Fruit fly (Drosophila melanogaster) whole organism, embryonic: ENCODE measurements around the gene Sik2.
A peak's percentile ranks its signal among the peaks of the same experiment; 100 is the strongest.

Experiments
- Atf-2 ChIP-seq: fragments of 200-800 bp; sonication (Bioruptor generic); optimal IDR thresholded peaks from 2 replicates; lab custom pipeline; 2016; ENCODE audit warnings: missing biosample characterization, missing genetic modification characterization
- B-H2 ChIP-seq: fragments of 200-800 bp; sonication (Bioruptor generic); optimal IDR thresholded peaks from 2 replicates; lab custom pipeline; 2018; ENCODE audit warnings: missing biosample characterization, mild to moderate bottlenecking, missing genetic modification characterization
- CG10321 ChIP-seq: fragments of 200-800 bp; sonication (Bioruptor generic); IDR thresholded peaks from 2 replicates; pipeline ENCODE4 v1.3.6; 2022; ENCODE audit warnings: missing biosample characterization, missing genetic modification characterization
- CG10565 ChIP-seq: fragments of 200-800 bp; sonication (Bioruptor generic); optimal IDR thresholded peaks from 3 replicates; lab custom pipeline; 2016; ENCODE audit warnings: missing biosample characterization, mild to moderate bottlenecking, missing genetic modification characterization
- CG12942 ChIP-seq: fragments of 200-800 bp; sonication (Bioruptor generic); optimal IDR thresholded peaks from 3 replicates; lab custom pipeline; 2016; ENCODE audit warnings: missing biosample characterization, missing genetic modification characterization
- CG14441 ChIP-seq: fragments of 200-800 bp; sonication (Bioruptor generic); IDR thresholded peaks from 2 replicates; pipeline ENCODE4 v1.3.6; 2022; ENCODE audit warnings: missing biosample characterization, missing genetic modification characterization
- CG17328 ChIP-seq: fragments of 200-800 bp; sonication (Bioruptor generic); IDR thresholded peaks from 2 replicates; pipeline ENCODE4 v1.3.6; 2022; ENCODE audit warnings: missing biosample characterization, missing genetic modification characterization
- CG17802 ChIP-seq: fragments of 200-800 bp; sonication (Bioruptor generic); optimal IDR thresholded peaks from 2 replicates; lab custom pipeline; 2018; ENCODE audit warnings: missing biosample characterization, mild to moderate bottlenecking, missing genetic modification characterization, moderate library complexity
- CG17829 ChIP-seq: fragments of 200-800 bp; optimal IDR thresholded peaks from 2 replicates; lab custom pipeline; 2019; ENCODE audit warnings: missing biosample characterization, mild to moderate bottlenecking, missing genetic modification characterization, moderate library complexity
- CG2889 ChIP-seq: fragments of 200-800 bp; sonication (Bioruptor generic); IDR thresholded peaks from 3 replicates; pipeline ENCODE4 v1.3.6; 2022; ENCODE audit warnings: missing biosample characterization, missing genetic modification characterization
- CG32767 ChIP-seq: fragments of 200-800 bp; sonication (Bioruptor generic); IDR thresholded peaks from 2 replicates; pipeline ENCODE4 v1.3.6; 2022; ENCODE audit warnings: missing biosample characterization, missing genetic modification characterization
- CG33557 ChIP-seq: fragments of 200-800 bp; sonication (Bioruptor generic); optimal IDR thresholded peaks from 2 replicates; lab custom pipeline; 2019; ENCODE audit warnings: missing biosample characterization, mild to moderate bottlenecking, missing genetic modification characterization, moderate library complexity
- CG6683 ChIP-seq: fragments of 200-800 bp; sonication (Bioruptor generic); optimal IDR thresholded peaks from 2 replicates; lab custom pipeline; 2017; ENCODE audit warnings: missing biosample characterization, mild to moderate bottlenecking, missing genetic modification characterization, missing genetic modification reagents
- CG6765 ChIP-seq: fragments of 200-800 bp; sonication (Bioruptor generic); optimal IDR thresholded peaks from 3 replicates; lab custom pipeline; 2017; ENCODE audit warnings: missing biosample characterization, mild to moderate bottlenecking, missing genetic modification characterization
- CG6791 ChIP-seq: fragments of 200-800 bp; sonication (Bioruptor generic); IDR thresholded peaks from 3 replicates; pipeline ENCODE4 v1.3.6; 2022; ENCODE audit warnings: missing biosample characterization, missing genetic modification characterization; ENCODE audit not compliant: partially characterized antibody
- CG7556 ChIP-seq: fragments of 200-800 bp; sonication (Bioruptor generic); optimal IDR thresholded peaks from 2 replicates; lab custom pipeline; 2017; ENCODE audit warnings: missing biosample characterization, mild to moderate bottlenecking, missing genetic modification characterization
- CG7786 ChIP-seq: fragments of 200-800 bp; sonication (Bioruptor generic); optimal IDR thresholded peaks from 2 replicates; lab custom pipeline; 2016; ENCODE audit warnings: missing biosample characterization, missing genetic modification characterization
- CG7839 ChIP-seq: fragments of 200-800 bp; sonication (Bioruptor generic); optimal IDR thresholded peaks from 3 replicates; lab custom pipeline; 2018; ENCODE audit warnings: missing biosample characterization, mild to moderate bottlenecking, missing genetic modification characterization, moderate library complexity
- Chrac-16 ChIP-seq: fragments of 200-800 bp; sonication (Bioruptor generic); optimal IDR thresholded peaks from 3 replicates; lab custom pipeline; 2016; ENCODE audit warnings: missing biosample characterization, missing genetic modification characterization
- Dp ChIP-seq: fragments of 200-800 bp; sonication (Bioruptor generic); optimal IDR thresholded peaks from 2 replicates; lab custom pipeline; 2018; ENCODE audit warnings: missing biosample characterization, mild to moderate bottlenecking, missing genetic modification characterization, moderate library complexity
- H2.0 ChIP-seq: fragments of 200-800 bp; sonication (Bioruptor generic); IDR thresholded peaks from 2 replicates; pipeline ENCODE4 v1.3.6; 2022; ENCODE audit warnings: missing biosample characterization, missing genetic modification characterization
- HLH4C ChIP-seq: fragments of 200-800 bp; sonication (Bioruptor generic); IDR thresholded peaks from 3 replicates; pipeline ENCODE4 v1.3.6; 2022; ENCODE audit warnings: missing biosample characterization, missing genetic modification characterization; ENCODE audit not compliant: partially characterized antibody
- Hr3 ChIP-seq: fragments of 200-800 bp; sonication (Bioruptor generic); optimal IDR thresholded peaks from 3 replicates; lab custom pipeline; 2016; ENCODE audit warnings: missing biosample characterization, missing genetic modification characterization
- Lhr ChIP-seq: fragments of 200-800 bp; sonication (Bioruptor generic); optimal IDR thresholded peaks from 3 replicates; lab custom pipeline; 2017; ENCODE audit warnings: mild to moderate bottlenecking, missing biosample characterization, missing genetic modification reagents, missing genetic modification characterization
- MESR4 ChIP-seq: fragments of 200-800 bp; sonication (Bioruptor generic); optimal IDR thresholded peaks from 2 replicates; lab custom pipeline; 2018; ENCODE audit warnings: missing biosample characterization, mild to moderate bottlenecking, missing genetic modification characterization, moderate library complexity
- NK7.1 ChIP-seq: fragments of 200-800 bp; sonication (Bioruptor generic); optimal IDR thresholded peaks from 3 replicates; lab custom pipeline; 2016; ENCODE audit warnings: missing biosample characterization, missing genetic modification characterization
- NfI ChIP-seq: fragments of 200-800 bp; sonication (Bioruptor generic); optimal IDR thresholded peaks from 3 replicates; lab custom pipeline; 2018; ENCODE audit warnings: missing biosample characterization, mild to moderate bottlenecking, missing genetic modification characterization, moderate library complexity
- PHDP ChIP-seq: fragments of 200-800 bp; sonication (Bioruptor generic); optimal IDR thresholded peaks from 3 replicates; lab custom pipeline; 2018; ENCODE audit warnings: missing biosample characterization, mild to moderate bottlenecking, missing genetic modification characterization, moderate library complexity
- Scr ChIP-seq: fragments of 200-800 bp; sonication (Bioruptor generic); IDR thresholded peaks from 2 replicates; pipeline ENCODE4 v1.3.6; 2022; ENCODE audit warnings: missing biosample characterization, missing genetic modification characterization; ENCODE audit not compliant: partially characterized antibody
- Six4 ChIP-seq: fragments of 200-800 bp; sonication (Bioruptor generic); optimal IDR thresholded peaks from 2 replicates; lab custom pipeline; 2016; ENCODE audit warnings: missing biosample characterization, missing genetic modification characterization
- YL-1 ChIP-seq: fragments of 200-800 bp; sonication (Bioruptor generic); optimal IDR thresholded peaks from 3 replicates; lab custom pipeline; 2017; ENCODE audit warnings: missing biosample characterization, mild to moderate bottlenecking, missing genetic modification characterization
- ab ChIP-seq: fragments of 200-800 bp; sonication (Bioruptor generic); optimal IDR thresholded peaks from 2 replicates; lab custom pipeline; 2016; ENCODE audit warnings: missing biosample characterization, missing genetic modification characterization
- aop ChIP-seq: fragments of 200-800 bp; sonication (Bioruptor generic); IDR thresholded peaks from 2 replicates; pipeline ENCODE4 v1.3.6; 2022; ENCODE audit warnings: missing biosample characterization, missing genetic modification characterization
- ase ChIP-seq: fragments of 200-800 bp; sonication (Bioruptor generic); IDR thresholded peaks from 3 replicates; pipeline ENCODE4 v1.3.6; 2022; ENCODE audit warnings: missing biosample characterization, missing genetic modification characterization
- chm ChIP-seq: fragments of 200-800 bp; sonication (Bioruptor generic); IDR thresholded peaks from 2 replicates; pipeline ENCODE4 v1.3.6; 2022; ENCODE audit warnings: missing biosample characterization, missing genetic modification characterization
- corto ChIP-seq: fragments of 200-800 bp; sonication (Bioruptor generic); optimal IDR thresholded peaks from 2 replicates; lab custom pipeline; 2016; ENCODE audit warnings: missing biosample characterization, mild to moderate bottlenecking, missing genetic modification characterization, moderate library complexity
- gce ChIP-seq: fragments of 200-800 bp; sonication (Bioruptor generic); IDR thresholded peaks from 3 replicates; pipeline ENCODE4 v1.3.6; 2022; ENCODE audit warnings: missing biosample characterization, missing genetic modification characterization
- gem ChIP-seq: fragments of 200-800 bp; sonication (Bioruptor generic); optimal IDR thresholded peaks from 2 replicates; lab custom pipeline; 2019; ENCODE audit warnings: missing biosample characterization, mild to moderate bottlenecking, missing genetic modification characterization, moderate library complexity
- hb ChIP-seq: fragments of 200-800 bp; sonication (Bioruptor generic); IDR thresholded peaks from 3 replicates; pipeline ENCODE4 v1.3.6; 2022; ENCODE audit warnings: missing biosample characterization, missing genetic modification characterization; ENCODE audit not compliant: partially characterized antibody
- lola ChIP-seq, 3 experiments: fragments of >200 bp in 2 of 3; fragments of 200-800 bp in 1 of 3; sonication (Bioruptor generic) in 1 of 3; optimal IDR thresholded peaks; 2 replicates each; lab custom pipeline; 2017 to 2019; ENCODE audit warnings: missing biosample characterization in 3 of 3, missing genetic modification characterization in 3 of 3, mild to moderate bottlenecking in 1 of 3, moderate library complexity in 1 of 3
- mirr ChIP-seq: fragments of 200-800 bp; sonication (Bioruptor generic); optimal IDR thresholded peaks from 3 replicates; lab custom pipeline; 2018; ENCODE audit warnings: missing biosample characterization, mild to moderate bottlenecking, missing genetic modification characterization
- org-1 ChIP-seq: fragments of 200-800 bp; sonication (Bioruptor generic); optimal IDR thresholded peaks from 2 replicates; lab custom pipeline; 2017; ENCODE audit warnings: missing biosample characterization, missing genetic modification characterization
- phol ChIP-seq: fragments of 200-800 bp; sonication (Bioruptor generic); optimal IDR thresholded peaks from 3 replicates; lab custom pipeline; 2018; ENCODE audit warnings: missing biosample characterization, mild to moderate bottlenecking, missing genetic modification characterization, moderate library complexity
- row ChIP-seq: fragments of 200-800 bp; sonication (Bioruptor generic); IDR thresholded peaks from 3 replicates; pipeline ENCODE4 v1.3.6; 2022; ENCODE audit warnings: missing biosample characterization, missing genetic modification characterization
- sc ChIP-seq, 3 experiments: fragments of >200 bp in 2 of 3; fragments of 200-800 bp in 1 of 3; sonication (Bioruptor generic) in 1 of 3; optimal IDR thresholded peaks; 2 replicates in 2 of 3; 3 replicates in 1 of 3; lab custom pipeline; 2017; ENCODE audit warnings: mild to moderate bottlenecking in 1 of 3, missing biosample characterization in 1 of 3, missing genetic modification characterization in 1 of 3, missing genetic modification reagents in 1 of 3
- sisA ChIP-seq: fragments of 200-800 bp; sonication (Bioruptor generic); IDR thresholded peaks from 2 replicates; pipeline ENCODE4 v1.3.6; 2022; ENCODE audit warnings: missing biosample characterization, missing genetic modification characterization
- tll ChIP-seq, 2 experiments: fragments of 200-800 bp in 1 of 2; fragments of >200 bp in 1 of 2; sonication (Bioruptor generic) in 1 of 2; optimal IDR thresholded peaks; 2 replicates each; lab custom pipeline; 2017 to 2019; ENCODE audit warnings: missing biosample characterization in 2 of 2, missing genetic modification characterization in 2 of 2, mild to moderate bottlenecking in 1 of 2, moderate library complexity in 1 of 2
- toy ChIP-seq: fragments of 200-800 bp; sonication (Bioruptor generic); IDR thresholded peaks from 2 replicates; pipeline ENCODE4 v1.3.6; 2022; ENCODE audit warnings: missing biosample characterization, missing genetic modification characterization
- tup ChIP-seq: fragments of 200-800 bp; sonication (Bioruptor generic); optimal IDR thresholded peaks from 2 replicates; lab custom pipeline; 2016; ENCODE audit warnings: missing biosample characterization, mild to moderate bottlenecking, missing genetic modification characterization, moderate library complexity

Gene Sik2

DNA sequence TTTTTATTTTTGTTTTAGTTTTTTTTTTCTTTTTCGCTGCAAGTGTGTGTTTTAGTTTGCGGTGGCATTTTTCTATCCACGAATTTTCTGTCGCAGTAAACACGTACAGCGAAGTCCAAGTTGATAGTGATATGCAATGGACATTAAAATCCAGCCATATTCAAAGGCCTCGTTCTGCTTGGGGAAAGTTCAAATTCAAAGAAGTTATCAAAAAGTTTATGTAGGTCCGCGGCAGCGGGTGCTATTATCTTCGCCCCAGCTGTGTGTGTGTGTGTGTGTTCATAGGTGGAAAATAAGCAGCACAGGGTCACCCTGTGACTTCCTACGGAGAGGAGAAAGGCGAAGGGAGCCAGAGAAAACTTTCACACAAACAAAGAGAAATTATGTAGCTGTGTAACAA is 25.8 kb upstream of the Sik2 start (continued):
- no peak for TF ChIP-seq Dp (GFP tag; lab: Kevin White, UChicago)
- TF ChIP-seq Lhr (GFP tag; lab: Kevin White, UChicago) = peak; percentile 4
- TF ChIP-seq Hr3 (GFP tag; lab: Kevin White, UChicago) = peak; percentile 57
- peak; percentile 69 for TF ChIP-seq CG7839 (tag; lab: Kevin White, UChicago)
- no peak for TF ChIP-seq CG6765 (GFP tag; lab: Kevin White, UChicago)
- TF ChIP-seq gem = peak; percentile 74
- TF ChIP-seq NfI (GFP tag; lab: Kevin White, UChicago) = peak; percentile 68
- TF ChIP-seq H2.0 (GFP tag; lab: Robert Waterston, UW) = peak; percentile 76
- TF ChIP-seq tup (GFP tag; lab: Kevin White, UChicago) = no peak
- TF ChIP-seq sc (optimal IDR thresholded peaks at IDR 0.05; lab: Kevin White, UChicago) = no peak
- no peak for TF ChIP-seq sc (GFP tag; optimal IDR thresholded peaks at IDR 0.05; lab: Kevin White, UChicago)
- no peak for TF ChIP-seq NK7.1 (GFP tag; lab: Kevin White, UChicago)
- TF ChIP-seq MESR4 = no peak
- TF ChIP-seq chm = peak; percentile 81
- peak; percentile 57 for TF ChIP-seq CG7556 (GFP tag; lab: Kevin White, UChicago)
- TF ChIP-seq CG6683 (GFP tag; lab: Kevin White, UChicago) = no peak
- TF ChIP-seq sisA (GFP tag; lab: Robert Waterston, UW) = peak; percentile 65
- peak; percentile 64; the same call in 2 of the 3 replicates for TF ChIP-seq gce
- no peak for TF ChIP-seq aop
- TF ChIP-seq HLH4C (GFP tag; lab: Robert Waterston, UW) = no peak
- TF ChIP-seq ab (GFP tag; lab: Kevin White, UChicago) = no peak
- peak; percentile 53; the same call in 1 of the 2 replicates for TF ChIP-seq CG32767
- TF ChIP-seq PHDP = peak; percentile 54
- TF ChIP-seq row = peak; percentile 79
- TF ChIP-seq CG6791 = no peak
- peak; percentile 4 for TF ChIP-seq Chrac-16 (GFP tag; lab: Kevin White, UChicago)
- TF ChIP-seq phol (tag; lab: Kevin White, UChicago) = peak; percentile 53
- TF ChIP-seq CG17328 (GFP tag; lab: Robert Waterston, UW) = peak; percentile 77
- TF ChIP-seq Six4 (GFP tag; lab: Kevin White, UChicago) = peak; percentile 28
- peak; percentile 62 for TF ChIP-seq CG10321
- peak in 1 of 3 experiments; percentile 44 for TF ChIP-seq lola (GFP tag; optimal IDR thresholded peaks at IDR 0.05; lab: Kevin White, UChicago)
- TF ChIP-seq CG7786 (GFP tag; lab: Kevin White, UChicago) = peak; percentile 38
- peak; percentile 14 for TF ChIP-seq CG17802 (tag; lab: Kevin White, UChicago)
- TF ChIP-seq org-1 = peak; percentile 54

DNA sequence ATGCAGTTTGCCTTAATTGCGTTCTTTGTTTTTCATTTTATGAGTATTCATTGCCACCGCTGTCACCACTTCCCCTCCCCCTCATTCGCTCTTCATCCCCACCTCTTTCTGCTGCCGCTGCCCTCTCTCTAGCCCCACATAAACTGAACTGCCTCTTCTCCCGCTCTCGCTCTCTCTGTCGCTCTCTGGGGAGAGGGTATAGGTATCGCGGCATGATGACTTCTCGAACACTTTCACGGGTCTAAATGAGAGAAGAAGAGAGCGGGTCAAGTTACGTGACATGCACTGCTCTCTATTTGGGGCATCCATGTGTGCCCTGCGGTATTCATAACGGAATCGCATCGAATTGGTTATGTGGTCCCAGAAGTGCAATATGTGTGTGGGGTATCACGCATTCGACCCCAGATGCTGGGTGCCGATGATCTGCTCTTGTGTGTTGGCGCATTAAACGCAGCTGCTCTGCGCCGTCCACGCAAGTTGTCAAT is 22.0 kb upstream of the Sik2 start:
- peak; percentile 93 for TF ChIP-seq CG14441
- TF ChIP-seq tll (GFP tag; optimal IDR thresholded peaks at IDR 0.05; lab: Kevin White, UChicago) = no peak
- peak; percentile 77 for TF ChIP-seq ase (GFP tag; lab: Robert Waterston, UW)
- TF ChIP-seq Atf-2 (GFP tag; lab: Kevin White, UChicago) = peak; percentile 79
- no peak for TF ChIP-seq CG10565 (GFP tag; lab: Kevin White, UChicago)
- peak; percentile 76 for TF ChIP-seq CG12942 (GFP tag; lab: Kevin White, UChicago)
- 0 out of 3 replicates have a peak, but pooled peaks have one; percentile 24 for TF ChIP-seq CG6791
- TF ChIP-seq corto (GFP tag; lab: Kevin White, UChicago) = peak; percentile 77
- TF ChIP-seq mirr (GFP tag; lab: Kevin White, UChicago) = no peak
- peak; percentile 11 for TF ChIP-seq YL-1 (GFP tag; lab: Kevin White, UChicago)
- TF ChIP-seq Lhr (GFP tag; lab: Kevin White, UChicago) = no peak
- peak; percentile 82 for TF ChIP-seq CG17829 (tag; lab: Kevin White, UChicago)
- no peak for TF ChIP-seq hb
- 0 out of 2 replicates have a peak, but pooled peaks have one; percentile 50 for TF ChIP-seq toy (GFP tag; lab: Robert Waterston, UW)
- peak; percentile 31 for TF ChIP-seq tup (GFP tag; lab: Kevin White, UChicago)
- no peak for TF ChIP-seq B-H2 (GFP tag; lab: Kevin White, UChicago)
- TF ChIP-seq CG2889 (GFP tag; lab: Robert Waterston, UW) = peak; percentile 56; the same call in 1 of the 3 replicates
- peak; percentile 63 for TF ChIP-seq CG33557
- TF ChIP-seq Scr (GFP tag; lab: Robert Waterston, UW) = peak; percentile 16; the same call in 1 of the 2 replicates
